Fruit fly (Drosophila melanogaster) whole organism, prepupa: ENCODE results near the gene GC1.

Experiments
- CG10631 ChIP-seq: fragments of 200-800 bp; sonication (Bioruptor generic); optimal IDR thresholded peaks from 2 replicates; lab custom pipeline; 2016; ENCODE audit warnings: missing biosample characterization, missing genetic modification characterization
- CG10669 ChIP-seq: fragments of 200-800 bp; sonication (Bioruptor generic); optimal IDR thresholded peaks from 3 replicates; lab custom pipeline; 2018; ENCODE audit warnings: missing biosample characterization, mild to moderate bottlenecking, missing genetic modification characterization, moderate library complexity
- CG11294 ChIP-seq: fragments of 200-800 bp; sonication (Bioruptor generic); IDR thresholded peaks from 2 replicates; pipeline ENCODE4 v1.3.6; 2022; ENCODE audit warnings: missing biosample characterization, missing genetic modification characterization
- CG11762 ChIP-seq: fragments of 200-800 bp; sonication (Bioruptor generic); optimal IDR thresholded peaks from 3 replicates; lab custom pipeline; 2016; ENCODE audit warnings: missing biosample characterization, missing genetic modification characterization; ENCODE audit not compliant: insufficient read depth
- CG11902 ChIP-seq: fragments of 200-800 bp; sonication (Bioruptor generic); optimal IDR thresholded peaks from 3 replicates; lab custom pipeline; 2016; ENCODE audit warnings: missing biosample characterization, missing genetic modification characterization
- CG15336 ChIP-seq: fragments of 200-800 bp; sonication (Bioruptor generic); IDR thresholded peaks from 2 replicates; pipeline ENCODE4 v1.3.6; 2022; ENCODE audit warnings: missing biosample characterization, missing genetic modification characterization
- CG16779 ChIP-seq: fragments of 200-800 bp; sonication (Bioruptor generic); optimal IDR thresholded peaks from 3 replicates; lab custom pipeline; 2017; ENCODE audit warnings: missing biosample characterization, mild to moderate bottlenecking, missing genetic modification characterization
- CG32006 ChIP-seq: fragments of 200-800 bp; sonication (Bioruptor generic); optimal IDR thresholded peaks from 3 replicates; lab custom pipeline; 2017; ENCODE audit warnings: missing biosample characterization, mild to moderate bottlenecking, missing genetic modification characterization
- CG34406 ChIP-seq: fragments of 200-800 bp; sonication (Bioruptor generic); optimal IDR thresholded peaks from 3 replicates; lab custom pipeline; 2016; ENCODE audit warnings: missing biosample characterization, missing genetic modification characterization
- CG3919 ChIP-seq: fragments of 200-800 bp; sonication (Bioruptor generic); optimal IDR thresholded peaks from 3 replicates; lab custom pipeline; 2016; ENCODE audit warnings: missing biosample characterization, missing genetic modification characterization
- CG4318 ChIP-seq: fragments of 200-800 bp; sonication (Bioruptor generic); optimal IDR thresholded peaks from 3 replicates; lab custom pipeline; 2017; ENCODE audit warnings: missing biosample characterization, mild to moderate bottlenecking, missing genetic modification characterization
- CG6163 ChIP-seq: fragments of 200-800 bp; sonication (Bioruptor generic); IDR thresholded peaks from 3 replicates; pipeline ENCODE4 v1.3.6; 2022; ENCODE audit warnings: missing biosample characterization, missing genetic modification characterization
- CG6276 ChIP-seq: fragments of 200-800 bp; sonication (Bioruptor generic); optimal IDR thresholded peaks from 2 replicates; lab custom pipeline; 2017; ENCODE audit warnings: missing biosample characterization, mild to moderate bottlenecking, missing genetic modification characterization
- CG6792 ChIP-seq: fragments of 200-800 bp; sonication (Bioruptor generic); optimal IDR thresholded peaks from 3 replicates; lab custom pipeline; 2016; ENCODE audit warnings: missing biosample characterization, missing genetic modification characterization
- CG6808 ChIP-seq: fragments of 200-800 bp; sonication (Bioruptor generic); optimal IDR thresholded peaks from 3 replicates; lab custom pipeline; 2017; ENCODE audit warnings: missing biosample characterization, missing genetic modification characterization, mild to moderate bottlenecking, moderate library complexity, missing genetic modification reagents
- CG6854 ChIP-seq: fragments of 200-800 bp; sonication (Bioruptor generic); optimal IDR thresholded peaks from 2 replicates; lab custom pipeline; 2017; ENCODE audit warnings: missing biosample characterization, mild to moderate bottlenecking, missing genetic modification characterization
- CG7368 ChIP-seq: fragments of 200-800 bp; sonication (Bioruptor generic); optimal IDR thresholded peaks from 3 replicates; lab custom pipeline; 2016; ENCODE audit warnings: missing biosample characterization, missing genetic modification characterization
- CG8119 ChIP-seq: fragments of 200-800 bp; sonication (Bioruptor generic); IDR thresholded peaks from 3 replicates; pipeline ENCODE4 v1.3.6; 2022; ENCODE audit warnings: missing biosample characterization, missing genetic modification characterization
- CG8319 ChIP-seq: fragments of 200-800 bp; sonication (Bioruptor generic); optimal IDR thresholded peaks from 3 replicates; lab custom pipeline; 2016; ENCODE audit warnings: missing biosample characterization, missing genetic modification characterization
- CG8632 ChIP-seq: fragments of 200-800 bp; sonication (Bioruptor generic); optimal IDR thresholded peaks from 3 replicates; lab custom pipeline; 2016; ENCODE audit warnings: missing biosample characterization, missing genetic modification characterization
- CG9139 ChIP-seq: fragments of 200-800 bp; sonication (Bioruptor generic); optimal IDR thresholded peaks from 3 replicates; lab custom pipeline; 2017; ENCODE audit warnings: missing biosample characterization, mild to moderate bottlenecking, missing genetic modification characterization
- Eip78C ChIP-seq: fragments of 200-800 bp; sonication (Bioruptor generic); peaks from one replicate; lab custom pipeline; 2016; ENCODE audit warnings: missing biosample characterization, missing genetic modification characterization
- Ets96B ChIP-seq: fragments of 200-800 bp; optimal IDR thresholded peaks from 2 replicates; lab custom pipeline; 2019; ENCODE audit warnings: missing biosample characterization, mild to moderate bottlenecking, missing genetic modification characterization, moderate library complexity
- Hr38 ChIP-seq: sonication (Bioruptor generic); optimal IDR thresholded peaks from 2 replicates; lab custom pipeline; 2016; ENCODE audit warnings: missing biosample characterization, missing genetic modification characterization
- Hr4 ChIP-seq: fragments of 200-800 bp; sonication (Bioruptor generic); optimal IDR thresholded peaks from 3 replicates; lab custom pipeline; 2016; ENCODE audit warnings: missing biosample characterization, missing genetic modification characterization
- Lpt ChIP-seq: fragments of 200-800 bp; sonication (Bioruptor generic); optimal IDR thresholded peaks from 3 replicates; lab custom pipeline; 2016; ENCODE audit warnings: missing biosample characterization, missing genetic modification characterization
- Met ChIP-seq: fragments of 200-800 bp; sonication (Bioruptor generic); optimal IDR thresholded peaks from 3 replicates; lab custom pipeline; 2016; ENCODE audit warnings: missing biosample characterization, missing genetic modification characterization
- OdsH ChIP-seq: fragments of 200-800 bp; sonication (Bioruptor generic); optimal IDR thresholded peaks from 3 replicates; lab custom pipeline; 2016; ENCODE audit warnings: missing biosample characterization, missing genetic modification characterization
- Sox102F ChIP-seq: fragments of 200-800 bp; sonication (Bioruptor generic); optimal IDR thresholded peaks from 2 replicates; lab custom pipeline; 2016; ENCODE audit warnings: missing biosample characterization, mild to moderate bottlenecking, missing genetic modification characterization
- Sox14 ChIP-seq: fragments of 200-800 bp; sonication (Bioruptor generic); optimal IDR thresholded peaks from 3 replicates; lab custom pipeline; 2016; ENCODE audit warnings: missing biosample characterization, missing genetic modification characterization
- Sox15 ChIP-seq: fragments of 200-800 bp; sonication (Bioruptor generic); optimal IDR thresholded peaks from 3 replicates; lab custom pipeline; 2016; ENCODE audit warnings: missing biosample characterization, missing genetic modification characterization
- achi ChIP-seq: fragments of 200-800 bp; sonication (Bioruptor generic); optimal IDR thresholded peaks from 3 replicates; lab custom pipeline; 2016; ENCODE audit warnings: missing biosample characterization, missing genetic modification characterization
- acj6 ChIP-seq: fragments of 200-800 bp; sonication (Bioruptor generic); optimal IDR thresholded peaks from 3 replicates; lab custom pipeline; 2016; ENCODE audit warnings: missing biosample characterization, missing genetic modification characterization
- dac ChIP-seq: fragments of 200-800 bp; sonication (Bioruptor generic); optimal IDR thresholded peaks from 2 replicates; lab custom pipeline; 2017; ENCODE audit warnings: missing biosample characterization, mild to moderate bottlenecking, missing genetic modification characterization
- dsx ChIP-seq: fragments of 200-800 bp; optimal IDR thresholded peaks from 3 replicates; lab custom pipeline; 2019; ENCODE audit warnings: missing biosample characterization, mild to moderate bottlenecking, missing genetic modification characterization, moderate library complexity; ENCODE audit not compliant: poor library complexity, severe bottlenecking
- eg ChIP-seq: fragments of 200-800 bp; sonication (Bioruptor generic); IDR thresholded peaks from 3 replicates; pipeline ENCODE4 v1.3.6; 2022; ENCODE audit warnings: missing biosample characterization, missing genetic modification characterization
- esn ChIP-seq: fragments of 200-800 bp; sonication (Bioruptor generic); optimal IDR thresholded peaks from 2 replicates; lab custom pipeline; 2016; ENCODE audit warnings: missing biosample characterization, mild to moderate bottlenecking, missing genetic modification characterization, moderate library complexity
- fd59A ChIP-seq: fragments of 200-800 bp; sonication (Bioruptor generic); optimal IDR thresholded peaks from 2 replicates; lab custom pipeline; 2017; ENCODE audit warnings: missing biosample characterization, mild to moderate bottlenecking, missing genetic modification characterization, missing genetic modification reagents
- net ChIP-seq: fragments of 200-800 bp; sonication (Bioruptor generic); optimal IDR thresholded peaks from 3 replicates; lab custom pipeline; 2016; ENCODE audit warnings: missing biosample characterization, missing genetic modification characterization
- pdm3 ChIP-seq: fragments of 200-800 bp; sonication (Bioruptor generic); optimal IDR thresholded peaks from 3 replicates; lab custom pipeline; 2016; ENCODE audit warnings: missing biosample characterization, missing genetic modification characterization
- salr ChIP-seq, 2 experiments: fragments of 200-800 bp; sonication (Bioruptor generic); optimal IDR thresholded peaks; 3 replicates each; lab custom pipeline; 2016 to 2018; ENCODE audit warnings: missing biosample characterization in 2 of 2, missing genetic modification characterization in 2 of 2, mild to moderate bottlenecking in 1 of 2
- spab ChIP-seq: fragments of 200-800 bp; sonication (Bioruptor generic); optimal IDR thresholded peaks from 2 replicates; lab custom pipeline; 2017; ENCODE audit warnings: missing biosample characterization, mild to moderate bottlenecking, missing genetic modification characterization, missing genetic modification reagents
- svp ChIP-seq: fragments of 200-800 bp; sonication (Bioruptor generic); peaks from one replicate; lab custom pipeline; 2016; ENCODE audit warnings: missing biosample characterization, missing genetic modification characterization
- topi ChIP-seq: fragments of 200-800 bp; sonication (Bioruptor generic); optimal IDR thresholded peaks from 3 replicates; lab custom pipeline; 2016; ENCODE audit warnings: missing biosample characterization, missing genetic modification characterization
- vri ChIP-seq: fragments of 200-800 bp; sonication (Bioruptor generic); optimal IDR thresholded peaks from 3 replicates; lab custom pipeline; 2016; ENCODE audit warnings: missing biosample characterization, mild to moderate bottlenecking, missing genetic modification characterization

Gene GC1

DNA sequence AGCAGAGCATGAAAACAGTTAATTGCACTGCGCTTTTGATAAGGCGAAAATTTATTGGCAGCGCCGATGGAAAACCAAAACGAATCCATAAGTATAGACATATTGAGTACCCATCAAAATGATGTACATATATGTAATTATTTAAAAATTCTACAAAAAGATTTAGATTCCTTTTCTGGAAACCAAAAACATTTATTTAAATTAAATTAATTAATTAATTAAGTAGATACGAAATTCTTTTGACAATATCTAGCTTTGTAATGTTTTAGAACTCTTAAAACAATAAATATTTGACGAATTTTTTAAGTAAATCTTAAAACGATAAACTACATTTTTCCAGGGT, 9.8 kb downstream of the GC1 start:
- TF ChIP-seq salr (GFP tag; optimal IDR thresholded peaks at IDR 0.05; lab: Kevin White, UChicago) (peak in 1 of 2 experiments; percentile 18), CG16779 (tag; lab: Kevin White, UChicago) (peak; percentile 4), svp (GFP tag; lab: Kevin White, UChicago) (peak; percentile 75), CG10669 (peak; percentile 17), CG7368 (GFP tag; lab: Kevin White, UChicago) (no peak), Sox15 (GFP tag; lab: Kevin White, UChicago) (no peak), CG8119 (GFP tag; lab: Robert Waterston, UW) (peak; percentile 63; the same call in 2 of the 3 replicates), Sox102F (GFP tag; lab: Kevin White, UChicago) (no peak), Met (no peak), OdsH (GFP tag; lab: Kevin White, UChicago) (peak; percentile 9), Ets96B (tag; lab: Kevin White, UChicago) (peak; percentile 27), CG32006 (GFP tag; lab: Kevin White, UChicago) (peak; percentile 55), CG6276 (GFP tag; lab: Kevin White, UChicago) (peak; percentile 50), CG6854 (no peak), CG6808 (no peak), CG10631 (GFP tag; lab: Kevin White, UChicago) (no peak), CG3919 (GFP tag; lab: Kevin White, UChicago) (peak; percentile 34), fd59A (GFP tag; lab: Kevin White, UChicago) (no peak), esn (peak; percentile 34), Hr4 (GFP tag; lab: Kevin White, UChicago) (peak; percentile 41), CG15336 (GFP tag; lab: Robert Waterston, UW) (peak; percentile 66), Eip78C (GFP tag; lab: Kevin White, UChicago) (peak; percentile 43), acj6 (GFP tag; lab: Kevin White, UChicago) (peak; percentile 27), achi (GFP tag; lab: Kevin White, UChicago) (peak; percentile 38), CG34406 (GFP tag; lab: Kevin White, UChicago) (peak; percentile 18), CG6163 (GFP tag; lab: Robert Waterston, UW) (0 out of 3 replicates have a peak, but pooled peaks have one; percentile 6)

DNA sequence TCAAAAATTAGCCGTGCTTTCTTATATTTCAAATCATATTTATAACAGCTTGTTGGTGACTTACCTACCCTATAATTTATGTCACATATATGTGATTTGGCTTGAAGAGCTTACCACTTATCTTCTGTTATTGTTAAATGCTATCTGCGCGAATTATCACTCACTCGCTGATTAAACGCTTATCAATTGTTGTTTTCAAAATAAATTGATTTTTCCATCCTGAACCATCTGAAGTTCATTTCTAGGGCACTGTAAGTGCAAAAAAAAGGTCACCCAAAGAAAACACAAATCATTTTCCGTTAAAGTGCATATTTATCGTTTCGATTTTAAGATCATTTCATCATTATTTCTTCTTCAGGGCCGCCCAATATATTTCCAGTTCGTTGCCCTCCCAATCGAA, 10.8 kb downstream of the GC1 start:
- TF ChIP-seq Lpt (GFP tag; lab: Kevin White, UChicago) (no peak), net (no peak), CG8119 (GFP tag; lab: Robert Waterston, UW) (no peak), vri (GFP tag; lab: Kevin White, UChicago) (peak; percentile 5), svp (GFP tag; lab: Kevin White, UChicago) (peak; percentile 92), CG11762 (GFP tag; lab: Kevin White, UChicago) (no peak), CG8632 (GFP tag; lab: Kevin White, UChicago) (no peak), CG6792 (GFP tag; lab: Kevin White, UChicago) (no peak), spab (GFP tag; lab: Kevin White, UChicago) (no peak), CG6276 (GFP tag; lab: Kevin White, UChicago) (no peak)

DNA sequence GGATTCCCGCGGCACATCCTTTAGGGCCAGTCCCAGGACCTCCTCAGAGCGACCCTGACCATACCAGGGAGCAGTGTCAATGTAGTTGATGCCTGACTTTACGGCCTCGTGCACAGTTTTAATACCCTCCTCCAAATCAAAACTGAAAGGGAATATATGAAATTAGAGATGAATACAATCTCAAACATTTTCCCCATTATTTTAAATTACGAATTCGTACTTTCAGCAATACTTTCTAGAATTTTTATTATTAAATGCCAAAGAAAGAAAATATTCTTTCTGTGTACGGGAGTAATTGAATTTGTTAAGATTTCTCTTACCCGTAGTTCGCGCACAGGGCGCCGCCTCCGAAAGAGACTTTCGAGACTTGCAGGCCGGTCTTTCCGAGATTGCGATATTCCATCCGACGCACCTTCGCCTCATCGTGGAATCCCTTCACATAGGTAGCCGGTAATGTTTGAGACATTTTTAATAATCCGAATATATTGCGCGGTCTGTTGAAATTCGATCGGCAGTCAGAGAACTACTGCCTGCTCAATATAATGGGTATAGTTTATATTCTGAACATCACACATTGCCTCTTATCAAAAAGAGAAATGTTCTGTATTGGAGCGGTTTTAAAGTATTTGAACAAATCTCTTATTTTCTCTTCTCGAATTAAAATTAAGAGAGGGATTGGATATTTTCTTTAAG, 12.5 kb downstream of the GC1 start, which contains the start of gene CG18547:
Gene CG18547, minus strand, starts transcription at position 512 of the 693 bp plus-strand sequence.
- no peak for TF ChIP-seq CG11902 (GFP tag; lab: Kevin White, UChicago)
- TF ChIP-seq topi (GFP tag; lab: Kevin White, UChicago) = peak; percentile 54
- peak; percentile 41 for TF ChIP-seq CG10631 (GFP tag; lab: Kevin White, UChicago)
- TF ChIP-seq CG3919 (GFP tag; lab: Kevin White, UChicago) = peak; percentile 52
- TF ChIP-seq CG6808 = peak; percentile 5
- peak; percentile 45 for TF ChIP-seq CG6792 (GFP tag; lab: Kevin White, UChicago)
- TF ChIP-seq CG8319 = no peak
- TF ChIP-seq Lpt (GFP tag; lab: Kevin White, UChicago) = peak; percentile 3
- peak; percentile 50 for TF ChIP-seq Sox14 (GFP tag; lab: Kevin White, UChicago)
- no peak for TF ChIP-seq fd59A (GFP tag; lab: Kevin White, UChicago)
- TF ChIP-seq CG4318 (GFP tag; lab: Kevin White, UChicago) = no peak
- no peak for TF ChIP-seq CG6276 (GFP tag; lab: Kevin White, UChicago)
- TF ChIP-seq dac (GFP tag; lab: Kevin White, UChicago) = no peak
- no peak for TF ChIP-seq CG11294
- TF ChIP-seq dsx = peak; percentile 24
- no peak for TF ChIP-seq CG9139 (GFP tag; lab: Kevin White, UChicago)
- peak; percentile 48 for TF ChIP-seq OdsH (GFP tag; lab: Kevin White, UChicago)
- no peak for TF ChIP-seq salr (GFP tag; optimal IDR thresholded peaks at IDR 0.05; lab: Kevin White, UChicago)
- peak; percentile 57 for TF ChIP-seq CG10669
- no peak for TF ChIP-seq CG6854
- TF ChIP-seq eg (GFP tag; lab: Robert Waterston, UW) = no peak
- TF ChIP-seq Hr38 (GFP tag; lab: Kevin White, UChicago) = no peak
- TF ChIP-seq CG34406 (GFP tag; lab: Kevin White, UChicago) = peak; percentile 43
- TF ChIP-seq esn = peak; percentile 46
- TF ChIP-seq CG8632 (GFP tag; lab: Kevin White, UChicago) = peak; percentile 46
- TF ChIP-seq pdm3 = peak; percentile 46
- peak; percentile 58; the same call in 2 of the 3 replicates for TF ChIP-seq CG6163 (GFP tag; lab: Robert Waterston, UW)
